Fruit fly (Drosophila melanogaster) whole organism, prepupa: ENCODE measurements around the gene CG3386.

Experiments used
- CG10669 ChIP-seq: fragments of 200-800 bp; sonication (Bioruptor generic); optimal IDR thresholded peaks from 3 replicates; lab custom pipeline; 2018; ENCODE audit warnings: missing biosample characterization, mild to moderate bottlenecking, missing genetic modification characterization, moderate library complexity
- CG3032 ChIP-seq: fragments of 200-800 bp; optimal IDR thresholded peaks from 2 replicates; lab custom pipeline; 2019; ENCODE audit warnings: missing biosample characterization, mild to moderate bottlenecking, missing genetic modification characterization, moderate library complexity
- CG8119 ChIP-seq: fragments of 200-800 bp; sonication (Bioruptor generic); IDR thresholded peaks from 3 replicates; pipeline ENCODE4 v1.3.6; 2022; ENCODE audit warnings: missing biosample characterization, missing genetic modification characterization
- Eip93F ChIP-seq: fragments of 200-800 bp; sonication (Bioruptor generic); optimal IDR thresholded peaks from 2 replicates; lab custom pipeline; 2016; ENCODE audit warnings: missing biosample characterization, mild to moderate bottlenecking, missing genetic modification characterization
- eg ChIP-seq: fragments of 200-800 bp; sonication (Bioruptor generic); IDR thresholded peaks from 3 replicates; pipeline ENCODE4 v1.3.6; 2022; ENCODE audit warnings: missing biosample characterization, missing genetic modification characterization
- spab ChIP-seq: fragments of 200-800 bp; sonication (Bioruptor generic); optimal IDR thresholded peaks from 2 replicates; lab custom pipeline; 2017; ENCODE audit warnings: missing biosample characterization, mild to moderate bottlenecking, missing genetic modification characterization, missing genetic modification reagents
- ss ChIP-seq, 2 experiments: fragments of 200-800 bp; sonication (Bioruptor generic); optimal IDR thresholded peaks; 2 replicates in 1 of 2; 3 replicates in 1 of 2; lab custom pipeline; 2017 to 2018; ENCODE audit warnings: mild to moderate bottlenecking in 2 of 2, missing biosample characterization in 2 of 2, missing genetic modification characterization in 2 of 2, moderate library complexity in 1 of 2
- topi ChIP-seq: fragments of 200-800 bp; sonication (Bioruptor generic); optimal IDR thresholded peaks from 3 replicates; lab custom pipeline; 2016; ENCODE audit warnings: missing biosample characterization, missing genetic modification characterization

- TF ChIP-seq CG3032 (tag; lab: Kevin White, UChicago), result peak; percentile 89
- peak; percentile 87 for TF ChIP-seq CG10669
- TF ChIP-seq Eip93F (GFP tag; lab: Kevin White, UChicago), result peak; percentile 72
- TF ChIP-seq topi (GFP tag; lab: Kevin White, UChicago), result peak; percentile 92
- peak; percentile 67 for TF ChIP-seq spab (GFP tag; lab: Kevin White, UChicago)
- peak; percentile 38 to 80 for TF ChIP-seq ss (GFP tag; optimal IDR thresholded peaks at IDR 0.05; lab: Kevin White, UChicago)
- TF ChIP-seq CG8119 (GFP tag; lab: Robert Waterston, UW), result peak; percentile 80
- TF ChIP-seq eg (GFP tag; lab: Robert Waterston, UW), result peak; percentile 92
These were observed 28.3 kb downstream of the CG3386 start, which contains the start of the genes MED30 and Rev1 for dm6 chr3L:654019-654418.
